Fruit fly (Drosophila melanogaster): ENCODE measurements around the gene CG32277.
A peak's percentile ranks its signal among the peaks of the same experiment; 100 is the strongest.

CG32277 gene

dm6 chr3L:3179474-3179873 is 25.8 kb downstream of the CG32277 start:
- peak; percentile 64 for TF ChIP-seq Rel (GFP tag; optimal IDR thresholded peaks at IDR 0.05)
- TF ChIP-seq Rel (tag; optimal IDR thresholded peaks at IDR 0.05): no peak
- no peak for TF ChIP-seq Myc (optimal IDR thresholded peaks at IDR 0.05)
- no peak for TF ChIP-seq usp (GFP tag; optimal IDR thresholded peaks at IDR 0.05)
- no peak for TF ChIP-seq sage (GFP tag; optimal IDR thresholded peaks at IDR 0.05)
- peak; percentile 89 for TF ChIP-seq CG32264 (GFP tag; optimal IDR thresholded peaks at IDR 0.05)
- no peak for TF ChIP-seq Abd-B (GFP tag; optimal IDR thresholded peaks at IDR 0.05)
- peak; percentile 89 for TF ChIP-seq rgr (GFP tag; optimal IDR thresholded peaks at IDR 0.05)
- TF ChIP-seq dsf (GFP tag; optimal IDR thresholded peaks at IDR 0.05; ENCODE audit: borderline replicate concordance): no peak
- TF ChIP-seq Dfd (GFP tag; optimal IDR thresholded peaks at IDR 0.05): no peak
- no peak for TF ChIP-seq jim (GFP tag; optimal IDR thresholded peaks at IDR 0.05)
- no peak for TF ChIP-seq N (GFP tag; optimal IDR thresholded peaks at IDR 0.05)
- TF ChIP-seq fru (GFP tag; optimal IDR thresholded peaks at IDR 0.05): peak; percentile 93
- TF ChIP-seq Hr78 (GFP tag; optimal IDR thresholded peaks at IDR 0.05): no peak
- TF ChIP-seq ey (GFP tag; optimal IDR thresholded peaks at IDR 0.05): peak; percentile 84
- TF ChIP-seq GATAd (GFP tag; optimal IDR thresholded peaks at IDR 0.05): no peak
- TF ChIP-seq sv (GFP tag; optimal IDR thresholded peaks at IDR 0.05): peak; percentile 83
- peak; percentile 90 for TF ChIP-seq br (GFP tag; optimal IDR thresholded peaks at IDR 0.05)
- TF ChIP-seq h (GFP tag; optimal IDR thresholded peaks at IDR 0.05): peak; percentile 94
- TF ChIP-seq lola (GFP tag; optimal IDR thresholded peaks at IDR 0.05): no peak
- no peak for TF ChIP-seq tai (GFP tag; optimal IDR thresholded peaks at IDR 0.05)
- no peak for TF ChIP-seq brk (GFP tag; optimal IDR thresholded peaks at IDR 0.05)
- peak; percentile 75 for TF ChIP-seq psq (GFP tag; optimal IDR thresholded peaks at IDR 0.05)
- TF ChIP-seq CG9705 (GFP tag; optimal IDR thresholded peaks at IDR 0.05): peak; percentile 48
- no peak for TF ChIP-seq Hnf4 (GFP tag; optimal IDR thresholded peaks at IDR 0.05)
- TF ChIP-seq CrebA (GFP tag; optimal IDR thresholded peaks at IDR 0.05; ENCODE audit: borderline replicate concordance): no peak
- no peak for TF ChIP-seq Dif (GFP tag; optimal IDR thresholded peaks at IDR 0.05; ENCODE audit: partially characterized antibody)
- TF ChIP-seq Jra (GFP tag; optimal IDR thresholded peaks at IDR 0.05): no peak
- TF ChIP-seq Vsx2 (GFP tag; optimal IDR thresholded peaks at IDR 0.05; ENCODE audit: partially characterized antibody): no peak
- peak; percentile 73 to 91 for TF ChIP-seq foxo (GFP tag; optimal IDR thresholded peaks at IDR 0.05)
- peak; percentile 87 for TF ChIP-seq OdsH (GFP tag; optimal IDR thresholded peaks at IDR 0.05)
- peak; percentile 85 for TF ChIP-seq HLH106 (tag; optimal IDR thresholded peaks at IDR 0.05)
- peak; percentile 73 for TF ChIP-seq dmrt93B (GFP tag; optimal IDR thresholded peaks at IDR 0.05)
- TF ChIP-seq pan (optimal IDR thresholded peaks at IDR 0.05): no peak
- TF ChIP-seq woc (GFP tag; optimal IDR thresholded peaks at IDR 0.05): peak; percentile 83
- peak; percentile 83 for TF ChIP-seq Sp1 (GFP tag; optimal IDR thresholded peaks at IDR 0.05)
- no peak for TF ChIP-seq dl (GFP tag; optimal IDR thresholded peaks at IDR 0.05; ENCODE audit: insufficient read depth in 1 of 2, partially characterized antibody in 2 of 2)
- TF ChIP-seq Hr83 (GFP tag; optimal IDR thresholded peaks at IDR 0.05; ENCODE audit: poor library complexity, severe bottlenecking): peak; percentile 10
- TF ChIP-seq Mio (GFP tag; optimal IDR thresholded peaks at IDR 0.05): no peak

DNA sequence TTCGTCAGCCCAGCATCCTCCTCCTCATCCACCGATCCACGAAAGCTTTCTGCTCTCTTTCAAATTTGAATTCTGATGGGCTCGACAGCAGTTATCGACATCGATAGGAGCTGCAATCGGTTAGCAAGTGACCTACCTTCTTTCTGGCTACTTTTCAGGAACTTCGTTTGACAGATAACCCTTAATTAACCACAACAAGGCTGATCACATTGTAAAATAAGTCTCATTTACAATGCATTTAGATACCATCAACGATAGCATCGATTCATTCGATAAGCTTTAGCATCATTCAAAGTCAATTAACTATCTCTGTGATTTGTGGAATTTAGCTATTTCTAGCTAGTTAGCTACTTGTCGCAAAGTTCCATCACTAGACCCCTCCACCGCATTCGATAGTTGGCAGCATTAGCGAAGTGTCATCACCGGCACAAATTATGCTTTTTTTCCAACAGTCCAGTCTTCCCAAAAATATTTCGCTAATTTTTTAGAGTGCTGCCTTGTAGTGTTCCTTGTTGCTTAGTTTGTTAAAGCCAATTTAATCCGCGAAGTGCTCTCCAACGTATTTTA is 26.6 kb downstream of the CG32277 start, which contains the start of the genes MnM and Girdin:
TSS of gene MnM (minus strand) at position 51 of the 567 bp plus-strand sequence.
TSS of gene Girdin (plus strand) at position 401 of the 567 bp plus-strand sequence.
- TF ChIP-seq fru (GFP tag; optimal IDR thresholded peaks at IDR 0.05): peak; percentile 70
- TF ChIP-seq Rel (GFP tag; optimal IDR thresholded peaks at IDR 0.05): no peak
- no peak for TF ChIP-seq Rel (tag; optimal IDR thresholded peaks at IDR 0.05)
- no peak for TF ChIP-seq Hnf4 (GFP tag; optimal IDR thresholded peaks at IDR 0.05)
- peak; percentile 94 for TF ChIP-seq Myc (optimal IDR thresholded peaks at IDR 0.05)
- TF ChIP-seq OdsH (GFP tag; optimal IDR thresholded peaks at IDR 0.05): peak; percentile 55
- TF ChIP-seq Dfd (GFP tag; optimal IDR thresholded peaks at IDR 0.05): no peak
- peak; percentile 67 for TF ChIP-seq sv (GFP tag; optimal IDR thresholded peaks at IDR 0.05)
- TF ChIP-seq dmrt93B (GFP tag; optimal IDR thresholded peaks at IDR 0.05): peak; percentile 19
- no peak for TF ChIP-seq brk (GFP tag; optimal IDR thresholded peaks at IDR 0.05)
- TF ChIP-seq Hr83 (GFP tag; optimal IDR thresholded peaks at IDR 0.05; ENCODE audit: poor library complexity, severe bottlenecking): peak; percentile 57
- no peak for TF ChIP-seq CrebA (GFP tag; optimal IDR thresholded peaks at IDR 0.05; ENCODE audit: borderline replicate concordance)
- no peak for TF ChIP-seq Mio (GFP tag; optimal IDR thresholded peaks at IDR 0.05)
- TF ChIP-seq woc (GFP tag; optimal IDR thresholded peaks at IDR 0.05): peak; percentile 89
- no peak for TF ChIP-seq Hr78 (GFP tag; optimal IDR thresholded peaks at IDR 0.05)
- no peak for TF ChIP-seq Dif (GFP tag; optimal IDR thresholded peaks at IDR 0.05; ENCODE audit: partially characterized antibody)
- no peak for TF ChIP-seq Sp1 (GFP tag; optimal IDR thresholded peaks at IDR 0.05)
- TF ChIP-seq Vsx2 (GFP tag; optimal IDR thresholded peaks at IDR 0.05; ENCODE audit: partially characterized antibody): no peak
- TF ChIP-seq psq (GFP tag; optimal IDR thresholded peaks at IDR 0.05): no peak
- TF ChIP-seq dl (GFP tag; optimal IDR thresholded peaks at IDR 0.05; ENCODE audit: insufficient read depth in 1 of 2, partially characterized antibody in 2 of 2): no peak
- TF ChIP-seq rgr (GFP tag; optimal IDR thresholded peaks at IDR 0.05): no peak
- TF ChIP-seq HLH106 (tag; optimal IDR thresholded peaks at IDR 0.05): peak; percentile 65
- no peak for TF ChIP-seq h (GFP tag; optimal IDR thresholded peaks at IDR 0.05)
- no peak for TF ChIP-seq Jra (GFP tag; optimal IDR thresholded peaks at IDR 0.05)
- no peak for TF ChIP-seq N (GFP tag; optimal IDR thresholded peaks at IDR 0.05)
- no peak for TF ChIP-seq jim (GFP tag; optimal IDR thresholded peaks at IDR 0.05)
- no peak for TF ChIP-seq CG32264 (GFP tag; optimal IDR thresholded peaks at IDR 0.05)
- TF ChIP-seq tai (GFP tag; optimal IDR thresholded peaks at IDR 0.05): no peak
- no peak for TF ChIP-seq dsf (GFP tag; optimal IDR thresholded peaks at IDR 0.05; ENCODE audit: borderline replicate concordance)
- TF ChIP-seq Abd-B (GFP tag; optimal IDR thresholded peaks at IDR 0.05): no peak
- TF ChIP-seq pan (optimal IDR thresholded peaks at IDR 0.05): no peak
- peak; percentile 12 for TF ChIP-seq GATAd (GFP tag; optimal IDR thresholded peaks at IDR 0.05)
- no peak for TF ChIP-seq usp (GFP tag; optimal IDR thresholded peaks at IDR 0.05)
- no peak for TF ChIP-seq sage (GFP tag; optimal IDR thresholded peaks at IDR 0.05)
- TF ChIP-seq ey (GFP tag; optimal IDR thresholded peaks at IDR 0.05): peak; percentile 69
- no peak for TF ChIP-seq lola (GFP tag; optimal IDR thresholded peaks at IDR 0.05)
- peak; percentile 73 for TF ChIP-seq br (GFP tag; optimal IDR thresholded peaks at IDR 0.05)
- peak in 1 of 2 experiments; percentile 82 for TF ChIP-seq foxo (GFP tag; optimal IDR thresholded peaks at IDR 0.05)
- TF ChIP-seq CG9705 (GFP tag; optimal IDR thresholded peaks at IDR 0.05): no peak

All from whole organism, wandering third instar larva.